Fruit fly (Drosophila melanogaster): ENCODE results near the gene CG13895.

The CG13895 gene

dm6 chr3L:663880-664279 lies 44.1 kb downstream of the CG13895 start (continued):
- TF ChIP-seq Blimp-1 (GFP tag; optimal IDR thresholded peaks at IDR 0.05) (peak; percentile 63), cyc (GFP tag; optimal IDR thresholded peaks at IDR 0.05) (peak; percentile 84), CG6808 (GFP tag; optimal IDR thresholded peaks at IDR 0.05) (peak; percentile 38), CG7368 (GFP tag; optimal IDR thresholded peaks at IDR 0.05) (peak; percentile 48), pdm3 (GFP tag; optimal IDR thresholded peaks at IDR 0.05) (peak; percentile 63), Eip93F (GFP tag; optimal IDR thresholded peaks at IDR 0.05) (peak; percentile 56), CG6854 (GFP tag; optimal IDR thresholded peaks at IDR 0.05) (peak; percentile 66), eg (GFP tag; IDR thresholded peaks at IDR 0.05) (peak; percentile 60; the same call in 2 of the 3 replicates)

- TF ChIP-seq Hr4 (GFP tag; optimal IDR thresholded peaks at IDR 0.05) (no peak), CG3919 (GFP tag; optimal IDR thresholded peaks at IDR 0.05) (peak; percentile 68), Met (GFP tag; optimal IDR thresholded peaks at IDR 0.05) (peak; percentile 81), Lpt (GFP tag; optimal IDR thresholded peaks at IDR 0.05) (no peak), vri (GFP tag; optimal IDR thresholded peaks at IDR 0.05) (peak; percentile 35), eg (GFP tag; IDR thresholded peaks at IDR 0.05) (peak; percentile 25; the same call in 1 of the 3 replicates), topi (GFP tag; optimal IDR thresholded peaks at IDR 0.05) (peak; percentile 68), CG8632 (GFP tag; optimal IDR thresholded peaks at IDR 0.05) (peak; percentile 43), ss (GFP tag; optimal IDR thresholded peaks at IDR 0.05) (peak; percentile 11 to 37), Eip75B (GFP tag; optimal IDR thresholded peaks at IDR 0.05) (peak; percentile 69), CG11902 (GFP tag; optimal IDR thresholded peaks at IDR 0.05) (peak; percentile 24), acj6 (GFP tag; optimal IDR thresholded peaks at IDR 0.05) (peak; percentile 59), svp (GFP tag) (peak; percentile 83), CG34406 (GFP tag; optimal IDR thresholded peaks at IDR 0.05) (peak; percentile 58), net (GFP tag; optimal IDR thresholded peaks at IDR 0.05) (peak; percentile 27), CG9139 (GFP tag; optimal IDR thresholded peaks at IDR 0.05) (peak; percentile 5), salr (GFP tag; optimal IDR thresholded peaks at IDR 0.05) (peak; percentile 9 to 27), dsx (GFP tag; optimal IDR thresholded peaks at IDR 0.05; ENCODE audit: poor library complexity, severe bottlenecking) (peak; percentile 55), CG10631 (GFP tag; optimal IDR thresholded peaks at IDR 0.05) (peak; percentile 63), CG16779 (tag; optimal IDR thresholded peaks at IDR 0.05) (peak; percentile 7), fd59A (GFP tag; optimal IDR thresholded peaks at IDR 0.05) (peak; percentile 58), CG15336 (GFP tag; IDR thresholded peaks at IDR 0.05) (0 out of 2 replicates have a peak, but pooled peaks have one; percentile 26), OdsH (GFP tag; optimal IDR thresholded peaks at IDR 0.05) (peak; percentile 53), Blimp-1 (GFP tag; optimal IDR thresholded peaks at IDR 0.05) (peak; percentile 2), Eip93F (GFP tag; optimal IDR thresholded peaks at IDR 0.05) (no peak), cyc (GFP tag; optimal IDR thresholded peaks at IDR 0.05) (peak; percentile 68), CG8319 (GFP tag; optimal IDR thresholded peaks at IDR 0.05) (no peak), dac (GFP tag; optimal IDR thresholded peaks at IDR 0.05) (no peak), CG31627 (GFP tag; optimal IDR thresholded peaks at IDR 0.05) (peak; percentile 63), CG11294 (GFP tag; IDR thresholded peaks at IDR 0.05) (no peak), Ets21C (GFP tag; optimal IDR thresholded peaks at IDR 0.05) (peak; percentile 61), CG1621 (tag; optimal IDR thresholded peaks at IDR 0.05) (peak; percentile 59), CG10669 (GFP tag; optimal IDR thresholded peaks at IDR 0.05) (peak; percentile 65), CG3032 (tag; optimal IDR thresholded peaks at IDR 0.05) (peak; percentile 72), achi (GFP tag; optimal IDR thresholded peaks at IDR 0.05) (peak; percentile 62), fkh (GFP tag; optimal IDR thresholded peaks at IDR 0.05) (no peak), CG6808 (GFP tag; optimal IDR thresholded peaks at IDR 0.05) (peak; percentile 61), Sox102F (GFP tag; optimal IDR thresholded peaks at IDR 0.05) (peak; percentile 55), Ets96B (tag; optimal IDR thresholded peaks at IDR 0.05) (peak; percentile 76), fd85E (GFP tag; optimal IDR thresholded peaks at IDR 0.05) (no peak), lz (GFP tag; optimal IDR thresholded peaks at IDR 0.05) (peak; percentile 73), Eip78C (GFP tag) (peak; percentile 89), CG4318 (GFP tag; optimal IDR thresholded peaks at IDR 0.05) (no peak), CG6792 (GFP tag; optimal IDR thresholded peaks at IDR 0.05) (peak; percentile 52)
Measured at dm6 chr3L:660314-661075, 47.5 kb downstream of the CG13895 start.
